Fruit fly (Drosophila melanogaster) whole organism, embryonic: ENCODE data around the gene dally.

Experiments
- Abd-B ChIP-seq: fragments of 200-800 bp; sonication (Bioruptor generic); optimal IDR thresholded peaks from 2 replicates; lab custom pipeline; 2018; ENCODE audit warnings: missing biosample characterization, mild to moderate bottlenecking, missing genetic modification characterization, moderate library complexity
- Asciz ChIP-seq: fragments of 200-800 bp; sonication (Bioruptor generic); optimal IDR thresholded peaks from 2 replicates; lab custom pipeline; 2017; ENCODE audit warnings: missing biosample characterization, mild to moderate bottlenecking, missing genetic modification characterization, missing genetic modification reagents
- Atf3 ChIP-seq: fragments of 200-800 bp; sonication (Bioruptor generic); optimal IDR thresholded peaks from 3 replicates; lab custom pipeline; 2016; ENCODE audit warnings: missing biosample characterization, missing genetic modification characterization
- B-H1 ChIP-seq: fragments of 200-800 bp; sonication (Bioruptor generic); IDR thresholded peaks from 3 replicates; pipeline ENCODE4 v1.3.6; 2022; ENCODE audit warnings: missing biosample characterization, missing genetic modification characterization
- Bteb2 ChIP-seq: fragments of 200-800 bp; sonication (Bioruptor generic); optimal IDR thresholded peaks from 2 replicates; lab custom pipeline; 2016; ENCODE audit warnings: missing biosample characterization, missing genetic modification characterization
- CG1024 ChIP-seq: fragments of 200-800 bp; sonication (Bioruptor generic); IDR thresholded peaks from 2 replicates; pipeline ENCODE4 v1.3.6; 2022; ENCODE audit warnings: missing biosample characterization, missing genetic modification characterization
- CG10431 ChIP-seq: fragments of 200-800 bp; sonication (Bioruptor generic); optimal IDR thresholded peaks from 3 replicates; lab custom pipeline; 2018; ENCODE audit warnings: missing biosample characterization, mild to moderate bottlenecking, missing genetic modification characterization
- CG10654 ChIP-seq: fragments of 200-800 bp; sonication (Bioruptor generic); optimal IDR thresholded peaks from 2 replicates; lab custom pipeline; 2016; ENCODE audit warnings: missing biosample characterization, missing genetic modification characterization
- CG12071 ChIP-seq: fragments of 200-800 bp; sonication (Bioruptor generic); optimal IDR thresholded peaks from 3 replicates; lab custom pipeline; 2018; ENCODE audit warnings: missing biosample characterization, mild to moderate bottlenecking, missing genetic modification characterization
- CG1603 ChIP-seq: fragments of 200-800 bp; sonication (Bioruptor generic); optimal IDR thresholded peaks from 2 replicates; lab custom pipeline; 2019; ENCODE audit warnings: missing biosample characterization, mild to moderate bottlenecking, missing genetic modification characterization, moderate library complexity
- CG16779 ChIP-seq: fragments of 200-800 bp; sonication (Bioruptor generic); IDR thresholded peaks from 2 replicates; pipeline ENCODE4 v1.3.6; 2022; ENCODE audit warnings: missing biosample characterization, missing genetic modification characterization
- CG16813 ChIP-seq: fragments of 200-800 bp; sonication (Bioruptor generic); IDR thresholded peaks from 3 replicates; pipeline ENCODE4 v1.3.6; 2022; ENCODE audit warnings: missing biosample characterization, missing genetic modification characterization; ENCODE audit not compliant: partially characterized antibody
- CG16863 ChIP-seq: fragments of 200-800 bp; sonication (Bioruptor generic); optimal IDR thresholded peaks from 3 replicates; lab custom pipeline; 2016; ENCODE audit warnings: missing biosample characterization, missing genetic modification characterization
- CG17802 ChIP-seq: fragments of 200-800 bp; sonication (Bioruptor generic); optimal IDR thresholded peaks from 2 replicates; lab custom pipeline; 2018; ENCODE audit warnings: missing biosample characterization, mild to moderate bottlenecking, missing genetic modification characterization, moderate library complexity
- CG30020 ChIP-seq: fragments of 200-800 bp; optimal IDR thresholded peaks from 2 replicates; lab custom pipeline; 2019; ENCODE audit warnings: missing biosample characterization, mild to moderate bottlenecking, missing genetic modification characterization, moderate library complexity
- CG3163 ChIP-seq: fragments of 200-800 bp; sonication (Bioruptor generic); optimal IDR thresholded peaks from 3 replicates; lab custom pipeline; 2016; ENCODE audit warnings: missing biosample characterization, missing genetic modification characterization
- CG3407 ChIP-seq: fragments of 200-800 bp; sonication (Bioruptor generic); optimal IDR thresholded peaks from 2 replicates; lab custom pipeline; 2018; ENCODE audit warnings: missing biosample characterization, mild to moderate bottlenecking, missing genetic modification characterization
- CG3726 ChIP-seq: fragments of 200-800 bp; sonication (Bioruptor generic); IDR thresholded peaks from 3 replicates; pipeline ENCODE4, ENCODE4 v1.3.6; 2022; ENCODE audit warnings: missing biosample characterization, missing genetic modification characterization
- CG4707 ChIP-seq: fragments of 200-800 bp; sonication (Bioruptor generic); optimal IDR thresholded peaks from 2 replicates; lab custom pipeline; 2018; ENCODE audit warnings: missing biosample characterization, mild to moderate bottlenecking, missing genetic modification characterization, moderate library complexity
- CG7372 ChIP-seq: fragments of 200-800 bp; sonication (Bioruptor generic); IDR thresholded peaks from 2 replicates; pipeline ENCODE4 v1.3.6; 2022; ENCODE audit warnings: missing biosample characterization, missing genetic modification characterization
- CG8388 ChIP-seq: fragments of 200-800 bp; sonication (Bioruptor generic); optimal IDR thresholded peaks from 2 replicates; lab custom pipeline; 2019; ENCODE audit warnings: missing biosample characterization, mild to moderate bottlenecking, missing genetic modification characterization, moderate library complexity
- CG9797 ChIP-seq: fragments of 200-800 bp; sonication (Bioruptor generic); optimal IDR thresholded peaks from 3 replicates; lab custom pipeline; 2018; ENCODE audit warnings: missing biosample characterization, mild to moderate bottlenecking, missing genetic modification characterization
- Doc2 ChIP-seq: fragments of 200-800 bp; sonication (Bioruptor generic); IDR thresholded peaks from 2 replicates; pipeline ENCODE4 v1.3.6; 2022; ENCODE audit warnings: missing biosample characterization, missing genetic modification characterization
- H15 ChIP-seq: fragments of 200-800 bp; sonication (Bioruptor generic); IDR thresholded peaks from 3 replicates; pipeline ENCODE4 v1.3.6; 2022; ENCODE audit warnings: missing biosample characterization, missing genetic modification characterization
- HHEX ChIP-seq: fragments of 200-800 bp; sonication (Bioruptor generic); optimal IDR thresholded peaks from 3 replicates; lab custom pipeline; 2017; ENCODE audit warnings: missing biosample characterization, mild to moderate bottlenecking, missing genetic modification characterization, missing genetic modification reagents
- Hr39 ChIP-seq: fragments of >200 bp; optimal IDR thresholded peaks from 2 replicates; lab custom pipeline; 2017
- Lpt ChIP-seq: fragments of >200 bp; optimal IDR thresholded peaks from 2 replicates; lab custom pipeline; 2018; ENCODE audit warnings: missing biosample characterization, missing genetic modification characterization
- Nf-YA ChIP-seq: fragments of 200-800 bp; sonication (Bioruptor generic); IDR thresholded peaks from 2 replicates; pipeline ENCODE4 v1.3.6; 2022; ENCODE audit warnings: missing biosample characterization, missing genetic modification characterization
- Tbp ChIP-seq: fragments of >200 bp; optimal IDR thresholded peaks from 2 replicates; lab custom pipeline; 2018; ENCODE audit warnings: missing biosample characterization, missing genetic modification characterization
- Xbp1 ChIP-seq: fragments of 200-800 bp; sonication (Bioruptor generic); optimal IDR thresholded peaks from 3 replicates; lab custom pipeline; 2016; ENCODE audit warnings: missing biosample characterization, mild to moderate bottlenecking, missing genetic modification characterization
- ac ChIP-seq: fragments of 200-800 bp; sonication (Bioruptor generic); optimal IDR thresholded peaks from 3 replicates; lab custom pipeline; 2017; ENCODE audit warnings: missing biosample characterization, mild to moderate bottlenecking, missing genetic modification characterization
- amos ChIP-seq: fragments of 200-800 bp; sonication (Bioruptor generic); IDR thresholded peaks from 2 replicates; pipeline ENCODE4 v1.3.6; 2022; ENCODE audit warnings: missing biosample characterization, missing genetic modification characterization; ENCODE audit not compliant: partially characterized antibody
- ara ChIP-seq: fragments of 200-800 bp; sonication (Bioruptor generic); IDR thresholded peaks from 2 replicates; pipeline ENCODE4 v1.3.6; 2022; ENCODE audit warnings: missing biosample characterization, missing genetic modification characterization
- cg ChIP-seq: fragments of 200-800 bp; sonication (Bioruptor generic); optimal IDR thresholded peaks from 3 replicates; lab custom pipeline; 2019; ENCODE audit warnings: missing biosample characterization, mild to moderate bottlenecking, missing genetic modification characterization, moderate library complexity
- crol ChIP-seq: fragments of 200-800 bp; sonication (Bioruptor generic); IDR thresholded peaks from 2 replicates; pipeline ENCODE4 v1.3.6; 2022; ENCODE audit warnings: missing biosample characterization, missing genetic modification characterization
- cwo ChIP-seq: fragments of 200-800 bp; sonication (Bioruptor generic); optimal IDR thresholded peaks from 3 replicates; lab custom pipeline; 2017; ENCODE audit warnings: missing biosample characterization, missing genetic modification characterization, mild to moderate bottlenecking, moderate library complexity, missing genetic modification reagents
- dm ChIP-seq: fragments of 200-800 bp; sonication (Bioruptor generic); optimal IDR thresholded peaks from 3 replicates; lab custom pipeline; 2016; ENCODE audit warnings: missing biosample characterization, missing genetic modification characterization
- fd64A ChIP-seq: fragments of 200-800 bp; sonication (Bioruptor generic); optimal IDR thresholded peaks from 3 replicates; lab custom pipeline; 2018; ENCODE audit warnings: missing biosample characterization, mild to moderate bottlenecking, missing genetic modification characterization
- fu2 ChIP-seq: fragments of 200-800 bp; sonication (Bioruptor generic); optimal IDR thresholded peaks from 2 replicates; lab custom pipeline; 2016; ENCODE audit warnings: missing biosample characterization, missing genetic modification characterization
- gfzf ChIP-seq: fragments of 200-800 bp; sonication (Bioruptor generic); optimal IDR thresholded peaks from 2 replicates; lab custom pipeline; 2016; ENCODE audit warnings: missing biosample characterization, mild to moderate bottlenecking, missing genetic modification characterization, moderate library complexity
- kah ChIP-seq: fragments of 200-800 bp; sonication (Bioruptor generic); optimal IDR thresholded peaks from 2 replicates; lab custom pipeline; 2018; ENCODE audit warnings: missing biosample characterization, mild to moderate bottlenecking, missing genetic modification characterization
- nau ChIP-seq: fragments of 200-800 bp; sonication (Bioruptor generic); optimal IDR thresholded peaks from 3 replicates; lab custom pipeline; 2017; ENCODE audit warnings: missing biosample characterization, mild to moderate bottlenecking, missing genetic modification characterization, missing genetic modification reagents
- nmo ChIP-seq: fragments of 200-800 bp; sonication (Bioruptor generic); optimal IDR thresholded peaks from 2 replicates; lab custom pipeline; 2018; ENCODE audit warnings: missing biosample characterization, mild to moderate bottlenecking, missing genetic modification characterization, moderate library complexity
- pb ChIP-seq: fragments of 200-800 bp; sonication (Bioruptor generic); optimal IDR thresholded peaks from 3 replicates; lab custom pipeline; 2016; ENCODE audit warnings: missing biosample characterization, missing genetic modification characterization
- ranshi ChIP-seq: fragments of 200-800 bp; sonication (Bioruptor generic); IDR thresholded peaks from 2 replicates; pipeline ENCODE4 v1.3.6; 2022; ENCODE audit warnings: missing biosample characterization, missing genetic modification characterization
- salm ChIP-seq: fragments of 200-800 bp; sonication (Bioruptor generic); optimal IDR thresholded peaks from 2 replicates; lab custom pipeline; 2018; ENCODE audit warnings: missing biosample characterization, mild to moderate bottlenecking, missing genetic modification characterization
- sens-2 ChIP-seq: fragments of 200-800 bp; sonication (Bioruptor generic); IDR thresholded peaks from 2 replicates; pipeline ENCODE4 v1.3.6; 2022; ENCODE audit warnings: missing biosample characterization, missing genetic modification characterization
- slbo ChIP-seq: fragments of 200-800 bp; sonication (Bioruptor generic); IDR thresholded peaks from 2 replicates; pipeline ENCODE4 v1.3.6; 2022; ENCODE audit warnings: missing biosample characterization, missing genetic modification characterization
- ttk ChIP-seq: fragments of 200-800 bp; sonication (Bioruptor generic); IDR thresholded peaks from 2 replicates; pipeline ENCODE4 v2.1.2; 2022; ENCODE audit warnings: missing biosample characterization, missing genetic modification characterization
- zen ChIP-seq: fragments of 200-800 bp; sonication (Bioruptor generic); optimal IDR thresholded peaks from 3 replicates; lab custom pipeline; 2018; ENCODE audit warnings: missing biosample characterization, mild to moderate bottlenecking, missing genetic modification characterization, moderate library complexity
- zen2 ChIP-seq: fragments of 200-800 bp; sonication (Bioruptor generic); IDR thresholded peaks from 3 replicates; pipeline ENCODE4 v1.3.6; 2022; ENCODE audit warnings: missing biosample characterization, missing genetic modification characterization; ENCODE audit not compliant: partially characterized antibody
- zfh2 ChIP-seq: fragments of 200-800 bp; sonication (Bioruptor generic); optimal IDR thresholded peaks from 2 replicates; lab custom pipeline; 2016; ENCODE audit warnings: missing biosample characterization, missing genetic modification characterization

The dally gene

DNA sequence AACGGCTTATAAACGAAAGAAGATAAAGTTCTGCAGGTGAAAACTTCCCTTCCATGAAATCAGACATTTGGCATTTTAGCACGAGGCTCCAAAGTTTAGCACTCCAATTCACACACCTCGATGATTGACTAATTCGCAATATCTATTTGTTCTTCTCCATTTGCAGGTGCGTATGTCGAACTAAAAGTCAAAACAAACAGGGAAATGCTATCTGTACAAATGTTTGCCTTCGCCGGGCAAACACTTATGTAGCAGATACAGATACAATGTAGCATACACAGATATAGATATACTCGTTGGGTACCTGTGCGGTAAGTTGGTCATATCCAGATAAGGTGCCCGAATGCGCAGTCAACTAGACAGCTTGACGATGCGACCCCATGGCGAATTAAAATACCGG lies 7.6 kb downstream of the dally start (continued):
- TF ChIP-seq Doc2 (no peak), nmo (GFP tag; lab: Kevin White, UChicago) (no peak), CG12071 (GFP tag; lab: Kevin White, UChicago) (peak; percentile 73), CG3407 (no peak), CG1603 (peak; percentile 58), gfzf (no peak), CG30020 (tag; lab: Kevin White, UChicago) (no peak), ttk (GFP tag; lab: Robert Waterston, UW) (no peak), kah (no peak), Nf-YA (GFP tag; lab: Robert Waterston, UW) (no peak), Hr39 (lab: Kevin White, UChicago) (no peak), HHEX (GFP tag; lab: Kevin White, UChicago) (no peak), amos (no peak), ara (GFP tag; lab: Robert Waterston, UW) (no peak), Lpt (GFP tag; lab: Kevin White, UChicago) (no peak), CG16813 (GFP tag; lab: Robert Waterston, UW) (no peak), zen (tag; lab: Kevin White, UChicago) (no peak), zfh2 (GFP tag; lab: Kevin White, UChicago) (no peak), CG17802 (tag; lab: Kevin White, UChicago) (no peak), zen2 (no peak), CG10431 (GFP tag; lab: Kevin White, UChicago) (no peak), CG4707 (GFP tag; lab: Kevin White, UChicago) (peak; percentile 53), Bteb2 (GFP tag; lab: Kevin White, UChicago) (no peak), crol (GFP tag; lab: Robert Waterston, UW) (no peak), CG8388 (GFP tag; lab: Kevin White, UChicago) (no peak), slbo (GFP tag; lab: Robert Waterston, UW) (no peak), sens-2 (GFP tag; lab: Robert Waterston, UW) (no peak), cwo (GFP tag; lab: Kevin White, UChicago) (no peak), dm (no peak), ranshi (GFP tag; lab: Robert Waterston, UW) (no peak), CG16779 (0 out of 2 replicates have a peak, but pooled peaks have one; percentile 38), B-H1 (GFP tag; lab: Robert Waterston, UW) (no peak), pb (GFP tag; lab: Kevin White, UChicago) (no peak), fu2 (GFP tag; lab: Kevin White, UChicago) (no peak), CG7372 (no peak), CG1024 (GFP tag; lab: Robert Waterston, UW) (no peak), H15 (GFP tag; lab: Robert Waterston, UW) (no peak), Xbp1 (GFP tag; lab: Kevin White, UChicago) (no peak), CG3726 (GFP tag; lab: Robert Waterston, UW) (no peak), fd64A (GFP tag; lab: Kevin White, UChicago) (peak; percentile 52), Tbp (no peak), ac (peak; percentile 37), CG10654 (GFP tag; lab: Kevin White, UChicago) (no peak), Asciz (GFP tag; lab: Kevin White, UChicago) (peak; percentile 65), nau (GFP tag; lab: Kevin White, UChicago) (peak; percentile 39), CG16863 (GFP tag; lab: Kevin White, UChicago) (no peak), CG9797 (no peak), cg (GFP tag; lab: Kevin White, UChicago) (peak; percentile 11), Atf3 (GFP tag; lab: Kevin White, UChicago) (no peak), CG3163 (GFP tag; lab: Kevin White, UChicago) (no peak), salm (tag; lab: Kevin White, UChicago) (no peak), Abd-B (GFP tag; lab: Kevin White, UChicago) (no peak)
